Worm (Caenorhabditis elegans): Measurements from ENCODE around the gene str-113.

- no peak for TF ChIP-seq alr-1 (tag; optimal IDR thresholded peaks at IDR 0.05)
- TF ChIP-seq elt-1 (tag; optimal IDR thresholded peaks at IDR 0.05), result no peak
- no peak for TF ChIP-seq mdl-1 (tag; optimal IDR thresholded peaks at IDR 0.05)
- no peak for TF ChIP-seq Y55F3AM.14 (GFP tag; optimal IDR thresholded peaks at IDR 0.05)
- TF ChIP-seq ZK546.5 (tag; optimal IDR thresholded peaks at IDR 0.05), result no peak
- TF ChIP-seq snpc-4 (tag; optimal IDR thresholded peaks at IDR 0.05), result no peak
- TF ChIP-seq unc-62 (GFP tag; optimal IDR thresholded peaks at IDR 0.05), result no peak
- TF ChIP-seq zag-1 (tag; optimal IDR thresholded peaks at IDR 0.05), result no peak
Observed at ce11 chrV:3682553-3682952, 15.8 kb upstream of the str-113 start, which contains the start of gene W08A12.3.
